Worm (Caenorhabditis elegans) whole organism, L4 larva: ENCODE data around the gene C33D9.10.
A peak's percentile ranks its signal among the peaks of the same experiment; 100 is the strongest.

Experiments
- D1046.2 ChIP-seq: fragments of 200-800 bp; sonication (Bioruptor generic); IDR thresholded peaks from 2 replicates; pipeline ENCODE4 v1.3.6; 2022; ENCODE audit warnings: missing genetic modification characterization, missing compliant biosample characterization
- F37D6.2 ChIP-seq: sonication (generic microtip); optimal IDR thresholded peaks from 2 replicates; lab custom pipeline; 2016; ENCODE audit warnings: mild to moderate bottlenecking, missing genetic modification characterization, missing compliant biosample characterization
- T20F7.1 ChIP-seq: fragments of 200-800 bp; sonication (Bioruptor generic); optimal IDR thresholded peaks from 2 replicates; lab custom pipeline; 2018; ENCODE audit warnings: mild to moderate bottlenecking, missing genetic modification characterization, missing compliant biosample characterization
- T26A8.4 ChIP-seq: fragments of 200-800 bp; sonication (Bioruptor generic); IDR thresholded peaks from 2 replicates; pipeline ENCODE4 v1.3.6; 2022; ENCODE audit warnings: missing genetic modification characterization, missing compliant biosample characterization
- Y75B8A.6 ChIP-seq: fragments of 200-800 bp; sonication (Bioruptor generic); IDR thresholded peaks from 2 replicates; pipeline ENCODE4 v1.3.6; 2022; ENCODE audit warnings: missing genetic modification reagents, missing genetic modification characterization, missing compliant biosample characterization
- aha-1 ChIP-seq: fragments of 150-350 bp; peaks from one replicate; lab custom pipeline; 2014; ENCODE audit warnings: missing biosample characterization, missing genetic modification characterization
- aly-2 ChIP-seq: sonication (generic microtip); optimal IDR thresholded peaks from 2 replicates; lab custom pipeline; 2018; ENCODE audit warnings: missing biosample characterization, missing genetic modification characterization
- ama-1 ChIP-seq: fragments of 150-350 bp; optimal IDR thresholded peaks from 2 replicates; lab custom pipeline; 2014; ENCODE audit warnings: inconsistent platforms, mixed read lengths
- attf-4 ChIP-seq: sonication (generic microtip); optimal IDR thresholded peaks from 3 replicates; lab custom pipeline; 2017; ENCODE audit warnings: missing biosample characterization, missing genetic modification characterization
- ceh-28 ChIP-seq: fragments of 150-350 bp; optimal IDR thresholded peaks from 2 replicates; lab custom pipeline; 2014; ENCODE audit warnings: missing biosample characterization, missing genetic modification reagents, missing genetic modification characterization
- ceh-32 ChIP-seq: sonication (generic microtip); optimal IDR thresholded peaks from 2 replicates; lab custom pipeline; 2016; ENCODE audit warnings: mild to moderate bottlenecking, missing genetic modification characterization, missing compliant biosample characterization; ENCODE audit not compliant: poor library complexity
- cey-2 ChIP-seq: sonication (generic microtip); optimal IDR thresholded peaks from 3 replicates; lab custom pipeline; 2017; ENCODE audit warnings: missing genetic modification characterization, mild to moderate bottlenecking, missing compliant biosample characterization, antibody characterized with exemption, borderline replicate concordance; ENCODE audit not compliant: insufficient read depth
- ctbp-1 ChIP-seq: fragments of 200-800 bp; sonication (Bioruptor generic); IDR thresholded peaks from 2 replicates; pipeline ENCODE4 v1.3.6; 2022; ENCODE audit warnings: missing genetic modification reagents, missing genetic modification characterization, missing compliant biosample characterization
- daf-12 ChIP-seq: fragments of 150-350 bp; optimal IDR thresholded peaks from 2 replicates; lab custom pipeline; 2014; ENCODE audit warnings: missing biosample characterization, missing genetic modification reagents, missing genetic modification characterization
- dmd-6 ChIP-seq: fragments of 200-800 bp; sonication (Bioruptor generic); IDR thresholded peaks from 2 replicates; pipeline ENCODE4 v1.3.6; 2022; ENCODE audit warnings: missing genetic modification reagents, missing genetic modification characterization, missing compliant biosample characterization
- dmd-9 ChIP-seq: fragments of 200-800 bp; sonication (Bioruptor generic); IDR thresholded peaks from 2 replicates; pipeline ENCODE4 v1.3.6; 2022; ENCODE audit warnings: missing genetic modification reagents, missing genetic modification characterization, missing compliant biosample characterization
- dpl-1 ChIP-seq: fragments of 150-350 bp; optimal IDR thresholded peaks from 2 replicates; lab custom pipeline; 2014; ENCODE audit warnings: missing biosample characterization, missing genetic modification reagents, missing genetic modification characterization
- fkh-10 ChIP-seq: fragments of 150-350 bp; optimal IDR thresholded peaks from 2 replicates; lab custom pipeline; 2014; ENCODE audit warnings: missing biosample characterization, missing genetic modification reagents, missing genetic modification characterization
- hlh-11 ChIP-seq: fragments of 200-800 bp; sonication (Bioruptor generic); optimal IDR thresholded peaks from 2 replicates; lab custom pipeline; 2018; ENCODE audit warnings: mild to moderate bottlenecking, missing genetic modification characterization, missing compliant biosample characterization
- hlh-30 ChIP-seq: sonication (generic microtip); optimal IDR thresholded peaks from 2 replicates; lab custom pipeline; 2017; ENCODE audit warnings: antibody characterized with exemption, mild to moderate bottlenecking, missing genetic modification characterization, missing compliant biosample characterization; ENCODE audit not compliant: insufficient read depth
- hmg-1.1 ChIP-seq: fragments of 200-800 bp; sonication (Bioruptor generic); IDR thresholded peaks from 2 replicates; pipeline ENCODE4 v1.3.6; 2022; ENCODE audit warnings: missing genetic modification reagents, missing genetic modification characterization, missing compliant biosample characterization
- lin-1 ChIP-seq: fragments of 200-800 bp; sonication (Bioruptor generic); IDR thresholded peaks from 2 replicates; pipeline ENCODE4 v1.3.6; 2022; ENCODE audit warnings: missing genetic modification reagents, missing genetic modification characterization, missing compliant biosample characterization
- lin-13 ChIP-seq: fragments of 150-350 bp; optimal IDR thresholded peaks from 2 replicates; lab custom pipeline; 2014; ENCODE audit warnings: missing biosample characterization, missing genetic modification reagents, missing genetic modification characterization
- lin-29 ChIP-seq: fragments of 200-800 bp; sonication (Bioruptor generic); IDR thresholded peaks from 2 replicates; pipeline ENCODE4 v1.3.6; 2022; ENCODE audit warnings: missing genetic modification reagents, missing genetic modification characterization, missing compliant biosample characterization
- lin-39 ChIP-seq: fragments of 150-350 bp; optimal IDR thresholded peaks from 2 replicates; lab custom pipeline; 2014; ENCODE audit warnings: missing biosample characterization, missing genetic modification reagents, missing genetic modification characterization
- lsy-2 ChIP-seq, 2 experiments: fragments of 150-350 bp in 1 of 2; sonication (generic microtip) in 1 of 2; optimal IDR thresholded peaks; 2 replicates each; lab custom pipeline; 2014 to 2017; ENCODE audit warnings: missing biosample characterization in 2 of 2, missing genetic modification characterization in 2 of 2
- madf-9 ChIP-seq: fragments of 200-800 bp; sonication (Bioruptor generic); conservative IDR thresholded peaks from 2 replicates; pipeline ENCODE4 v1.3.6; 2022; ENCODE audit warnings: missing genetic modification reagents, missing genetic modification characterization, missing compliant biosample characterization
- mdl-1 ChIP-seq, 2 experiments: fragments of 150-350 bp in 1 of 2; sonication (generic microtip) in 1 of 2; optimal IDR thresholded peaks; 2 replicates each; lab custom pipeline; 2014 to 2017; ENCODE audit warnings: missing biosample characterization in 2 of 2, missing genetic modification characterization in 2 of 2
- mdt-29 ChIP-seq: fragments of 200-800 bp; sonication (Bioruptor generic); IDR thresholded peaks from 2 replicates; pipeline ENCODE4 v1.3.6; 2022; ENCODE audit warnings: missing genetic modification reagents, missing genetic modification characterization, missing compliant biosample characterization
- mep-1 ChIP-seq: fragments of 150-350 bp; sonication (generic microtip); optimal IDR thresholded peaks from 3 replicates; lab custom pipeline; 2014; ENCODE audit warnings: missing biosample characterization, missing genetic modification characterization
- mxl-2 ChIP-seq: fragments of 200-800 bp; sonication (Bioruptor generic); conservative IDR thresholded peaks from 2 replicates; pipeline ENCODE4 v1.3.6; 2022; ENCODE audit warnings: missing genetic modification reagents, missing genetic modification characterization, missing compliant biosample characterization
- nhr-41 ChIP-seq: fragments of 200-800 bp; sonication (Bioruptor generic); IDR thresholded peaks from 2 replicates; pipeline ENCODE4 v1.3.6; 2022; ENCODE audit warnings: missing genetic modification reagents, missing genetic modification characterization, missing compliant biosample characterization
- nhr-42 ChIP-seq: fragments of 200-800 bp; sonication (Bioruptor generic); IDR thresholded peaks from 2 replicates; pipeline ENCODE4 v1.3.6; 2022; ENCODE audit warnings: missing genetic modification characterization, missing compliant biosample characterization
- nhr-6 ChIP-seq: fragments of 150-350 bp; optimal IDR thresholded peaks from 2 replicates; lab custom pipeline; 2014; ENCODE audit warnings: missing biosample characterization, missing genetic modification characterization
- pqm-1 ChIP-seq: sonication (generic microtip); optimal IDR thresholded peaks from 2 replicates; lab custom pipeline; 2017; ENCODE audit warnings: missing biosample characterization, missing genetic modification characterization
- rbr-2 ChIP-seq: sonication (generic microtip); optimal IDR thresholded peaks from 2 replicates; lab custom pipeline; 2016; ENCODE audit warnings: missing genotype, missing genetic modification characterization, missing compliant biosample characterization
- set-16 ChIP-seq: fragments of 200-800 bp; sonication (Bioruptor generic); IDR thresholded peaks from 2 replicates; pipeline ENCODE4 v1.3.6; 2022; ENCODE audit warnings: missing genetic modification reagents, missing genetic modification characterization, missing compliant biosample characterization
- snpc-1.2 ChIP-seq: fragments of 200-800 bp; sonication (Bioruptor generic); IDR thresholded peaks from 2 replicates; pipeline ENCODE4 v1.3.6; 2022; ENCODE audit warnings: missing genetic modification reagents, missing genetic modification characterization, missing compliant biosample characterization
- tra-1 ChIP-seq: fragments of 200-800 bp; sonication (Bioruptor generic); IDR thresholded peaks from 2 replicates; pipeline ENCODE4 v1.3.6; 2022; ENCODE audit warnings: missing genetic modification reagents, missing genetic modification characterization, missing compliant biosample characterization
- unc-130 ChIP-seq: sonication (generic microtip); optimal IDR thresholded peaks from 2 replicates; lab custom pipeline; 2016; ENCODE audit warnings: missing genetic modification reagents, missing genetic modification characterization, missing compliant biosample characterization
- unc-39 ChIP-seq: sonication (generic microtip); optimal IDR thresholded peaks from 2 replicates; lab custom pipeline; 2017; ENCODE audit warnings: missing biosample characterization, missing genetic modification characterization
- zag-1 ChIP-seq: fragments of 150-350 bp; optimal IDR thresholded peaks from 2 replicates; lab custom pipeline; 2014; ENCODE audit warnings: missing biosample characterization, missing genetic modification characterization
- ztf-7 ChIP-seq: fragments of 150-350 bp; optimal IDR thresholded peaks from 2 replicates; lab custom pipeline; 2014; ENCODE audit warnings: missing biosample characterization, missing genetic modification characterization

The C33D9.10 gene

ce11 chrIV:8807327-8807726 lies 19.4 kb upstream of the C33D9.10 start (continued):
- TF ChIP-seq mep-1 (tag; lab: Kevin White, UChicago) (no peak), dpl-1 (GFP tag; lab: Kevin White, UChicago) (no peak), lsy-2 (tag; optimal IDR thresholded peaks at IDR 0.05; lab: Kevin White, UChicago) (no peak), nhr-41 (no peak), zag-1 (no peak), aha-1 (tag; lab: Kevin White, UChicago) (no peak)

ce11 chrIV:8798255-8798654 lies 10.3 kb upstream of the C33D9.10 start, which contains the start of gene clec-182:
TSS of gene clec-182 (minus strand) at chrIV:8798355.
- no peak for TF ChIP-seq tra-1 (GFP tag; lab: Robert Waterston, UW)
- no peak for TF ChIP-seq set-16 (GFP tag; lab: Robert Waterston, UW)
- no peak for TF ChIP-seq madf-9
- TF ChIP-seq ama-1 = no peak
- no peak for TF ChIP-seq hlh-30
- no peak for TF ChIP-seq ceh-28 (tag; lab: Kevin White, UChicago)
- TF ChIP-seq ztf-7 (tag; lab: Kevin White, UChicago) = no peak
- no peak for TF ChIP-seq daf-12
- no peak for TF ChIP-seq ceh-32 (tag; lab: Kevin White, UChicago)
- TF ChIP-seq lin-29 = no peak
- no peak for TF ChIP-seq cey-2 (tag; lab: Kevin White, UChicago)
- TF ChIP-seq T26A8.4 (GFP tag; lab: Robert Waterston, UW) = no peak
- no peak for TF ChIP-seq snpc-1.2 (GFP tag; lab: Robert Waterston, UW)
- no peak for TF ChIP-seq nhr-42 (GFP tag; lab: Robert Waterston, UW)
- no peak for TF ChIP-seq mxl-2 (GFP tag; lab: Robert Waterston, UW)
- no peak for TF ChIP-seq Y75B8A.6 (GFP tag; lab: Robert Waterston, UW)
- no peak for TF ChIP-seq ctbp-1 (GFP tag; lab: Robert Waterston, UW)
- no peak for TF ChIP-seq mep-1 (tag; lab: Kevin White, UChicago)

- TF ChIP-seq ctbp-1 (GFP tag; lab: Robert Waterston, UW) (0 out of 2 replicates have a peak, but pooled peaks have one; percentile 42), hmg-1.1 (GFP tag; lab: Robert Waterston, UW) (0 out of 2 replicates have a peak, but pooled peaks have one; percentile 10), dmd-6 (GFP tag; lab: Robert Waterston, UW) (no peak), hlh-30 (peak; percentile 20), mxl-2 (GFP tag; lab: Robert Waterston, UW) (no peak), lin-1 (GFP tag; lab: Robert Waterston, UW) (no peak), unc-130 (no peak), aha-1 (tag; lab: Kevin White, UChicago) (peak; percentile 72), mep-1 (tag; lab: Kevin White, UChicago) (peak; percentile 65), fkh-10 (GFP tag; lab: Kevin White, UChicago) (peak; percentile 61), lsy-2 (tag; optimal IDR thresholded peaks at IDR 0.05; lab: Kevin White, UChicago) (peak in 1 of 2 experiments; percentile 12), mdt-29 (no peak), lin-39 (tag; lab: Kevin White, UChicago) (peak; percentile 15)
Observed at ce11 chrIV:8796246-8796645, 8.3 kb upstream of the C33D9.10 start.

- TF ChIP-seq zag-1 (no peak), rbr-2 (tag; lab: Kevin White, UChicago) (peak; percentile 86), F37D6.2 (tag; lab: Kevin White, UChicago) (peak; percentile 72), aly-2 (tag; lab: Kevin White, UChicago) (no peak), madf-9 (0 out of 2 replicates have a peak, but pooled peaks have one; percentile 3), pqm-1 (tag; lab: Kevin White, UChicago) (peak; percentile 68), nhr-6 (tag; lab: Kevin White, UChicago) (peak; percentile 51), attf-4 (no peak), lin-13 (GFP tag; lab: Kevin White, UChicago) (peak; percentile 81), ama-1 (peak; percentile 3), set-16 (GFP tag; lab: Robert Waterston, UW) (peak; percentile 100), T20F7.1 (peak; percentile 86), unc-39 (tag; lab: Kevin White, UChicago) (no peak), dpl-1 (GFP tag; lab: Kevin White, UChicago) (no peak), mep-1 (tag; lab: Kevin White, UChicago) (peak; percentile 96), aha-1 (tag; lab: Kevin White, UChicago) (peak; percentile 99), ceh-32 (tag; lab: Kevin White, UChicago) (peak; percentile 15), mdl-1 (tag; optimal IDR thresholded peaks at IDR 0.05; lab: Kevin White, UChicago) (peak; percentile 73 to 97), hlh-11 (tag; lab: Kevin White, UChicago) (peak; percentile 99), D1046.2 (0 out of 2 replicates have a peak, but pooled peaks have one; percentile 10), Y75B8A.6 (GFP tag; lab: Robert Waterston, UW) (no peak), dmd-9 (GFP tag; lab: Robert Waterston, UW) (no peak)
Observed at ce11 chrIV:8794895-8795665, 7.1 kb upstream of the C33D9.10 start.
